Fruit fly (Drosophila melanogaster): ENCODE results near the gene CG42526.

Gene CG42526

DNA sequence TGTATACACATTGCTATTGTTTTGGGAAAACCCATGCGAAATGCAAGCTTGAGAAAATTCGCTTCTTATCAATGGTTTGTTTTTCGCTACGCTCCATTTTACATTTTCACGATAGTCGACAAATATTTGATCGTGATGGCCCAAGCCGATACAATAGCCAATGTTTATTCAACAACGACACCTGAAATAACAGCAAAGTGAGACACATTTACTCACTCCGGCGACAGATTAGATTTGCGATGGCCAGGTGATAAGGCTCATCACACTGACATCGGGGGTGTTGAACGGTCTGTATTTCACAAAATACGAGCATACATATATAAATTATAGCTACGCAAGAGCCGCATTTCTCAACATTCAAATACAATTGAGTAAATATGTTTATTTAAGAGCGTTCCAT, 38.0 kb downstream of the CG42526 start (continued):
- TF ChIP-seq CG11398 (GFP tag; optimal IDR thresholded peaks at IDR 0.05) (peak; percentile 41), gfzf (GFP tag; optimal IDR thresholded peaks at IDR 0.05) (no peak), kah (GFP tag; optimal IDR thresholded peaks at IDR 0.05) (peak; percentile 68), Sox102F (GFP tag; optimal IDR thresholded peaks at IDR 0.05) (peak; percentile 1), CG10959 (GFP tag; IDR thresholded peaks at IDR 0.05) (peak; percentile 32; the same call in 1 of the 2 replicates), Abd-B (GFP tag; optimal IDR thresholded peaks at IDR 0.05) (no peak), CG13424 (tag; optimal IDR thresholded peaks at IDR 0.05) (peak; percentile 39), al (GFP tag; IDR thresholded peaks at IDR 0.05) (0 out of 2 replicates have a peak, but pooled peaks have one; percentile 18), wdn (GFP tag; IDR thresholded peaks at IDR 0.05) (0 out of 2 replicates have a peak, but pooled peaks have one; percentile 28), tio (GFP tag; optimal IDR thresholded peaks at IDR 0.05) (no peak), ranshi (GFP tag; IDR thresholded peaks at IDR 0.05) (peak; percentile 51; the same call in 1 of the 2 replicates), CG2199 (GFP tag; IDR thresholded peaks at IDR 0.05) (peak; percentile 47; the same call in 1 of the 3 replicates), trem (tag; optimal IDR thresholded peaks at IDR 0.05) (peak; percentile 13), croc (GFP tag; conservative IDR thresholded peaks at IDR 0.05) (no peak), CG6654 (GFP tag; optimal IDR thresholded peaks at IDR 0.05) (no peak), sr (GFP tag; IDR thresholded peaks at IDR 0.05) (0 out of 3 replicates have a peak, but pooled peaks have one; percentile 47), CG17568 (GFP tag; optimal IDR thresholded peaks at IDR 0.05) (peak; percentile 67), eyg (GFP tag; optimal IDR thresholded peaks at IDR 0.05) (peak; percentile 84), CG33213 (GFP tag; optimal IDR thresholded peaks at IDR 0.05) (peak; percentile 75), Drgx (GFP tag; IDR thresholded peaks at IDR 0.05) (peak; percentile 44), BEAF-32 (GFP tag; optimal IDR thresholded peaks at IDR 0.05) (no peak), CG15479 (GFP tag; optimal IDR thresholded peaks at IDR 0.05) (peak; percentile 12), CG11504 (tag; optimal IDR thresholded peaks at IDR 0.05) (peak; percentile 43), dmrt11E (tag; optimal IDR thresholded peaks at IDR 0.05) (no peak), ara (GFP tag; IDR thresholded peaks at IDR 0.05) (peak; percentile 67), CG4424 (GFP tag; optimal IDR thresholded peaks at IDR 0.05) (peak; percentile 24), Rfx (GFP tag; IDR thresholded peaks at IDR 0.05) (peak; percentile 69), CoRest (tag; optimal IDR thresholded peaks at IDR 0.05) (peak; percentile 26), Ada2b (GFP tag; IDR thresholded peaks at IDR 0.05) (peak; percentile 24; the same call in 1 of the 2 replicates), sc (optimal IDR thresholded peaks at IDR 0.05) (no peak), sc (GFP tag; optimal IDR thresholded peaks at IDR 0.05) (peak; percentile 28), CG1024 (GFP tag; IDR thresholded peaks at IDR 0.05) (peak; percentile 41; the same call in 1 of the 2 replicates), sug (tag; optimal IDR thresholded peaks at IDR 0.05) (peak; percentile 68), org-1 (GFP tag; optimal IDR thresholded peaks at IDR 0.05) (peak; percentile 80), mld (GFP tag; IDR thresholded peaks at IDR 0.05; ENCODE audit: partially characterized antibody) (no peak), chinmo (GFP tag; IDR thresholded peaks at IDR 0.05; ENCODE audit: partially characterized antibody) (no peak), bcd (GFP tag; optimal IDR thresholded peaks at IDR 0.05) (peak; percentile 65), pzg (GFP tag; optimal IDR thresholded peaks at IDR 0.05) (peak; percentile 18), CG8290 (GFP tag; optimal IDR thresholded peaks at IDR 0.05) (peak; percentile 53), CG8290 (tag; optimal IDR thresholded peaks at IDR 0.05) (peak in 1 of 2 experiments; percentile 91), fd64A (GFP tag; optimal IDR thresholded peaks at IDR 0.05) (peak; percentile 82), sob (GFP tag; IDR thresholded peaks at IDR 0.05) (peak; percentile 76), gsb (GFP tag; IDR thresholded peaks at IDR 0.05) (peak; percentile 35; the same call in 1 of the 2 replicates), sqz (GFP tag; optimal IDR thresholded peaks at IDR 0.05) (peak; percentile 66), CHES-1-like (GFP tag; optimal IDR thresholded peaks at IDR 0.05) (peak; percentile 9), CG2202 (tag; optimal IDR thresholded peaks at IDR 0.05) (peak; percentile 48), fd3F (GFP tag; optimal IDR thresholded peaks at IDR 0.05) (peak; percentile 50), mirr (GFP tag; optimal IDR thresholded peaks at IDR 0.05) (peak; percentile 92), CG11696 (GFP tag; IDR thresholded peaks at IDR 0.05) (0 out of 2 replicates have a peak, but pooled peaks have one; percentile 6), ac (GFP tag; optimal IDR thresholded peaks at IDR 0.05) (peak; percentile 62), Ptx1 (GFP tag; IDR thresholded peaks at IDR 0.05) (peak; percentile 26; the same call in 1 of the 2 replicates)
